Worm (Caenorhabditis elegans): Measurements from ENCODE around the gene R10H10.4.

Gene R10H10.4

ce11 chrIV:10374601-10375000, 20.2 kb downstream of the R10H10.4 start, which contains the start of gene mask-1:
Gene mask-1 (plus strand): TSS chrIV:10374901.
- TF ChIP-seq dpff-1 (tag; optimal IDR thresholded peaks at IDR 0.05) (no peak), rpc-1 (optimal IDR thresholded peaks at IDR 0.05) (no peak), rpc-1 (tag; optimal IDR thresholded peaks at IDR 0.05) (no peak)

DNA sequence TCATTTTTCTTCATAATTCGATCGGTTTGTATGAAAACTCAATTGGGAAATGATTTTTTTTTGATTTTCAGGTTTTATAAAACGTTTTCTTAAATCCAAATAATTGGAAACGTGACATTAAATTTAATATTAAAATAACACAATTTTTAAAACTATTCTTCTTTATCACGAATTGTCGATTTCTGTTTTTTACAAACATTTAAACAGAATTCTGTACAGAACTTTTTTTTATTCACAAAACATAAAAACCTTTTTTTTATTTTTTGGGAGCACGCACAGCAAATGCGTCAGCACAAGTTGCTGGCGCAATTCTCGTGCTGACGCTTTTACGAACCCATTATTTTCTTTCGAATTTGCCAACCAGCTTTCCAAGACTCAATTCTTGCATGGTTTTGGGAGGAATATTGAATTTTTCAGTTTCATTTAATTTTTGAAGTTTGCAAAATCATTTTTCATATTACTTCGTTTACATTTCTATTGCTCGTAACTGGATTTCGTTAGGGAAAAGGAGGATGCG, 20.9 kb downstream of the R10H10.4 start, which contains the start of gene mpz-5:
Gene mpz-5, minus strand, starts transcription at position 51 of the 517 bp plus-strand sequence.
- TF ChIP-seq F57A8.1 (GFP tag; optimal IDR thresholded peaks at IDR 0.05) (no peak), F55B11.4 (tag; optimal IDR thresholded peaks at IDR 0.05; ENCODE audit: borderline replicate concordance, insufficient read depth) (no peak), hrde-1 (tag; optimal IDR thresholded peaks at IDR 0.05; ENCODE audit: borderline replicate concordance) (peak; percentile 34), ccch-3 (GFP tag; optimal IDR thresholded peaks at IDR 0.05) (no peak), ekl-4 (GFP tag; IDR thresholded peaks at IDR 0.05) (no peak), hlh-26 (GFP tag; conservative IDR thresholded peaks at IDR 0.05) (no peak), dpff-1 (tag; optimal IDR thresholded peaks at IDR 0.05) (no peak), ets-4 (GFP tag; optimal IDR thresholded peaks at IDR 0.05) (no peak), rcor-1 (GFP tag; IDR thresholded peaks at IDR 0.05) (peak; percentile 62), sea-2 (GFP tag; IDR thresholded peaks at IDR 0.05) (no peak), lsy-27 (tag; optimal IDR thresholded peaks at IDR 0.05; ENCODE audit: borderline replicate concordance, insufficient read depth) (no peak), Y67H2A.10 (GFP tag; conservative IDR thresholded peaks at IDR 0.05) (no peak), chd-7 (tag; optimal IDR thresholded peaks at IDR 0.05) (no peak), nhr-90 (tag; optimal IDR thresholded peaks at IDR 0.05) (no peak), rec-8 (tag; optimal IDR thresholded peaks at IDR 0.05) (no peak), B0019.2 (GFP tag; conservative IDR thresholded peaks at IDR 0.05) (no peak), tlf-1 (GFP tag; optimal IDR thresholded peaks at IDR 0.05) (peak; percentile 6), die-1 (tag; optimal IDR thresholded peaks at IDR 0.05) (no peak), let-607 (tag; optimal IDR thresholded peaks at IDR 0.05) (peak in 1 of 2 experiments; percentile 49), Y95B8A.8 (GFP tag; IDR thresholded peaks at IDR 0.05) (no peak), snpc-1.3 (tag; optimal IDR thresholded peaks at IDR 0.05; ENCODE audit: insufficient read depth) (no peak), nhr-120 (GFP tag; IDR thresholded peaks at IDR 0.05) (no peak), gei-17 (GFP tag; optimal IDR thresholded peaks at IDR 0.05) (no peak), sdz-38 (tag; optimal IDR thresholded peaks at IDR 0.05) (no peak), B0035.1 (tag; optimal IDR thresholded peaks at IDR 0.05) (no peak), dpl-1 (GFP tag; optimal IDR thresholded peaks at IDR 0.05) (peak; percentile 11), efl-1 (GFP tag; optimal IDR thresholded peaks at IDR 0.05) (no peak), ceh-100 (GFP tag; IDR thresholded peaks at IDR 0.05) (no peak), let-526 (GFP tag; IDR thresholded peaks at IDR 0.05) (no peak), hlh-12 (tag; optimal IDR thresholded peaks at IDR 0.05) (no peak), madf-3 (GFP tag; IDR thresholded peaks at IDR 0.05) (no peak), sptf-2 (GFP tag; optimal IDR thresholded peaks at IDR 0.05) (no peak), Y56A3A.18 (GFP tag; IDR thresholded peaks at IDR 0.05) (0 out of 2 replicates have a peak, but pooled peaks have one; percentile 10), D2030.7 (GFP tag; IDR thresholded peaks at IDR 0.05) (0 out of 2 replicates have a peak, but pooled peaks have one; percentile 22), dox-1 (GFP tag; IDR thresholded peaks at IDR 0.05) (peak; percentile 66), ceh-40 (GFP tag; IDR thresholded peaks at IDR 0.05) (no peak), C06A6.2 (GFP tag; conservative IDR thresholded peaks at IDR 0.05) (no peak), attf-6 (GFP tag; IDR thresholded peaks at IDR 0.05) (no peak), F22D6.2 (tag; optimal IDR thresholded peaks at IDR 0.05) (no peak), unc-62 (GFP tag; optimal IDR thresholded peaks at IDR 0.05) (no peak), egl-18 (GFP tag; IDR thresholded peaks at IDR 0.05) (no peak), ztf-25 (GFP tag; IDR thresholded peaks at IDR 0.05) (no peak), ZK185.1 (tag; optimal IDR thresholded peaks at IDR 0.05; ENCODE audit: poor library complexity, severe bottlenecking) (peak; percentile 57), F23B12.7 (tag; optimal IDR thresholded peaks at IDR 0.05; ENCODE audit: insufficient read depth) (peak; percentile 52)

Data from whole organism, young adult.